Fruit fly (Drosophila melanogaster) whole organism, pupa: Measurements from ENCODE around the gene CG6006.
A peak's percentile ranks its signal among the peaks of the same experiment; 100 is the strongest.

Experiments used
- CG10348 ChIP-seq: fragments of 200-800 bp; sonication (Bioruptor generic); IDR thresholded peaks from 2 replicates; pipeline ENCODE4 v1.3.6; 2022; ENCODE audit warnings: missing biosample characterization, missing genetic modification characterization
- CG12605 ChIP-seq: fragments of 200-800 bp; sonication (Bioruptor generic); IDR thresholded peaks from 2 replicates; pipeline ENCODE4 v1.3.6; 2022; ENCODE audit warnings: missing biosample characterization, missing genetic modification characterization
- CG32121 ChIP-seq: fragments of 200-800 bp; sonication (Bioruptor generic); IDR thresholded peaks from 2 replicates; pipeline ENCODE4 v1.3.6; 2022; ENCODE audit warnings: missing biosample characterization, missing genetic modification characterization
- CG4496 ChIP-seq: fragments of 200-800 bp; sonication (Bioruptor generic); IDR thresholded peaks from 3 replicates; pipeline ENCODE4 v1.3.6; 2022; ENCODE audit warnings: missing biosample characterization, missing genetic modification characterization
- D1 ChIP-seq: fragments of 200-800 bp; sonication (Bioruptor generic); optimal IDR thresholded peaks from 2 replicates; lab custom pipeline; 2018; ENCODE audit warnings: missing biosample characterization, mild to moderate bottlenecking, missing genetic modification characterization, moderate library complexity
- EcR ChIP-seq: fragments of 200-800 bp; sonication (Bioruptor generic); optimal IDR thresholded peaks from 3 replicates; lab custom pipeline; 2019; ENCODE audit warnings: missing biosample characterization, missing genetic modification characterization, mild to moderate bottlenecking, moderate library complexity, missing genetic modification reagents
- rn ChIP-seq: fragments of 200-800 bp; sonication (Bioruptor generic); IDR thresholded peaks from 2 replicates; pipeline ENCODE4 v1.3.6; 2022; ENCODE audit warnings: missing biosample characterization, missing genetic modification characterization

DNA sequence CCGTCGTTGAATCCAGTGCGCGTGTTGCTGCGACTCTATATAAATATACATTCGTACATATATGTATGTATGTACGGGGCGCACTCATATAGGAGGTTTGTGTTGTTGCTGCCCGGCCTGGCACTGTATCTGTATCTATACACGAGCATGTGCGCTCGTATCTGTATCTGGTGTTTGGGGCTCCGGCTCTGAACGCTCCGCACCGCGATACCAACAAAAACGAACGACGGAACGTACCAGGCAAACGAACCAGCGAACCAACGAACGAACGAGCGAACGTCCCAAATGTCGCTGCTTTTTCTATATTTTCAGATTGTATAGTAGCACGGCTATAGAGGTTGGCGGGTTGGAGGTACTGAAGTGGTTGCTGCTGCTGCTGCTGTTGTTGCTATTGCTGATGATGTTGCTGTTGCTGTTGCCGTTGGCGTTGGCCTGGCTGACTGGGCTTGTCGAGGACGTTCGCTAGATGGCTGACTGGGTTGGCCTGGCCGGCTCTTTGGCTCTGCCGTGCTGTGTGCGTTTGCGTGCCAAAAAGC lies 52.4 kb downstream of the CG6006 start:
- TF ChIP-seq D1 (tag; lab: Kevin White, UChicago): no peak
- TF ChIP-seq CG10348: 0 out of 2 replicates have a peak, but pooled peaks have one; percentile 7
- TF ChIP-seq CG12605 (GFP tag; lab: Robert Waterston, UW): peak; percentile 32
- peak; percentile 83 for TF ChIP-seq CG4496 (GFP tag; lab: Robert Waterston, UW)
- TF ChIP-seq EcR (GFP tag; lab: Kevin White, UChicago): peak; percentile 91
- TF ChIP-seq CG32121 (GFP tag; lab: Robert Waterston, UW): peak; percentile 54; the same call in 1 of the 2 replicates
- no peak for TF ChIP-seq rn (GFP tag; lab: Robert Waterston, UW)
